Fruit fly (Drosophila melanogaster) whole organism, wandering third instar larva: ENCODE measurements around the gene wrm2.

ENCODE experiments used
- Mio ChIP-seq: sonication (Bioruptor generic); optimal IDR thresholded peaks from 2 replicates; lab custom pipeline; 2016; ENCODE audit warnings: missing biosample characterization, missing genetic modification characterization
- Vsx2 ChIP-seq: fragments of 200-300, 225-300 bp; sonication (Bioruptor generic); optimal IDR thresholded peaks from 2 replicates; lab custom pipeline; 2018; ENCODE audit warnings: missing biosample characterization, missing genetic modification characterization; ENCODE audit not compliant: partially characterized antibody

dm6 chr3L:7346951-7347350 lies 11.9 kb upstream of the wrm2 start, which contains the start of gene CG14834:
- TF ChIP-seq Mio (GFP tag; lab: Kevin White, UChicago), result no peak
- TF ChIP-seq Vsx2 (GFP tag; lab: Kevin White, UChicago), result no peak
